Worm (Caenorhabditis elegans) whole organism, young adult: ENCODE results near the gene K02D10.4.

Experiments used
- F52B5.7 ChIP-seq: sonication (generic microtip); optimal IDR thresholded peaks from 2 replicates; lab custom pipeline; 2016; ENCODE audit warnings: mild to moderate bottlenecking, missing genetic modification characterization, missing compliant biosample characterization
- hlh-12 ChIP-seq: sonication (generic microtip); optimal IDR thresholded peaks from 2 replicates; lab custom pipeline; 2016; ENCODE audit warnings: missing genetic modification characterization, missing compliant biosample characterization
- somi-1 ChIP-seq: fragments of 200-800 bp; sonication (Bioruptor generic); optimal IDR thresholded peaks from 2 replicates; lab custom pipeline; 2018; ENCODE audit warnings: mild to moderate bottlenecking, missing genetic modification characterization, missing compliant biosample characterization

DNA sequence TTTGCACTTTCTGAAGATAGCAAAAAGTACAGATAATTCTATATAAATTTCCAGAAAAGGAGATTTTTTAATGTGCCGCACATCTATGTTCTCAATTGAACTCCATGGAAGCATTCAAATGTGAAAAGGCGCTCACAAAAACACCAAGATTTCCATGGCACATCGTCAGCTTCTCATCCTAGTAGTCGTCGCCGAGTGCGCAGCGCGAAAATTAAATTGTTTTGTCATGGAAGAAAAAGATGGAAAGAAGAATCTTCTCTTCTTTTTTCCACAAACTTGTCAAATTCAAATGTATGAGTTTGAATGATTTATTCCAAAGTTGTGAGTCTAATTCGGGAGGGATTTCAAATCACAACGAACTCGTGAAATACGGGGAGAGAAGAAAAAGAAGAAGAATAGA, 42.4 kb downstream of the K02D10.4 start:
- no peak for TF ChIP-seq F52B5.7
- no peak for TF ChIP-seq somi-1 (GFP tag; lab: Kevin White, UChicago)
- no peak for TF ChIP-seq hlh-12 (tag; lab: Kevin White, UChicago)
